Worm (Caenorhabditis elegans) whole organism, early embryonic: ENCODE results near the gene bath-24.

Experiments
- ceh-36 ChIP-seq: sonication (generic microtip); optimal IDR thresholded peaks from 2 replicates; lab custom pipeline; 2016; ENCODE audit warnings: missing genetic modification characterization, inconsistent platforms, missing compliant biosample characterization
- ets-7 ChIP-seq: sonication (generic microtip); optimal IDR thresholded peaks from 2 replicates; lab custom pipeline; 2016; ENCODE audit warnings: missing genotype, missing genetic modification characterization, missing compliant biosample characterization
- flt-1 ChIP-seq: fragments of 200-800 bp; sonication (Bioruptor generic); IDR thresholded peaks from 2 replicates; pipeline ENCODE4 v1.3.6; 2022; ENCODE audit warnings: missing genetic modification characterization, missing compliant biosample characterization
- hnd-1 ChIP-seq: sonication (generic microtip); optimal IDR thresholded peaks from 2 replicates; lab custom pipeline; 2016; ENCODE audit warnings: missing genetic modification characterization, missing compliant biosample characterization

- no peak for TF ChIP-seq hnd-1 (tag; lab: Kevin White, UChicago)
- no peak for TF ChIP-seq ceh-36
- TF ChIP-seq flt-1 (GFP tag; lab: Robert Waterston, UW): no peak
- no peak for TF ChIP-seq ets-7 (tag; lab: Kevin White, UChicago)
These were observed 16.7 kb downstream of the bath-24 start, which contains the start of gene bath-1 for ce11 chrII:2028712-2029111.
